Fruit fly (Drosophila melanogaster) whole organism, adult: ENCODE results near the gene ATP6AP2.

Experiments used
- CG11617 ChIP-seq: fragments of 200-800 bp; sonication (Bioruptor generic); optimal IDR thresholded peaks from 2 replicates; lab custom pipeline; 2017; ENCODE audit warnings: mild to moderate bottlenecking, missing biosample characterization, missing genetic modification reagents, missing genetic modification characterization
- CG33017 ChIP-seq: fragments of 200-800 bp; sonication (Bioruptor generic); optimal IDR thresholded peaks from 2 replicates; lab custom pipeline; 2018; ENCODE audit warnings: missing biosample characterization, mild to moderate bottlenecking, missing genetic modification characterization, moderate library complexity
- CG5204 ChIP-seq: fragments of 200-800 bp; sonication (Bioruptor generic); optimal IDR thresholded peaks from 2 replicates; lab custom pipeline; 2016; ENCODE audit warnings: missing biosample characterization, missing genetic modification characterization
- CG7045 ChIP-seq: fragments of 200-800 bp; sonication (Bioruptor generic); optimal IDR thresholded peaks from 2 replicates; lab custom pipeline; 2017; ENCODE audit warnings: missing biosample characterization, mild to moderate bottlenecking, missing genetic modification characterization
- Clk ChIP-seq: fragments of 200-800 bp; sonication (Bioruptor generic); optimal IDR thresholded peaks from 2 replicates; lab custom pipeline; 2017; ENCODE audit warnings: missing biosample characterization, missing genetic modification characterization
- Hr96 ChIP-seq: fragments of 200-800 bp; sonication (Bioruptor generic); optimal IDR thresholded peaks from 2 replicates; lab custom pipeline; 2016; ENCODE audit warnings: missing biosample characterization, missing genetic modification characterization
- Mnt ChIP-seq: fragments of 200-800 bp; sonication (Bioruptor generic); optimal IDR thresholded peaks from 2 replicates; lab custom pipeline; 2016; ENCODE audit warnings: missing biosample characterization, mild to moderate bottlenecking, missing genetic modification characterization
- bab1 ChIP-seq: fragments of 200-800 bp; sonication (Bioruptor generic); optimal IDR thresholded peaks from 3 replicates; lab custom pipeline; 2019; ENCODE audit warnings: missing biosample characterization, mild to moderate bottlenecking, missing genetic modification characterization, moderate library complexity
- cic ChIP-seq: fragments of 200-800 bp; sonication (Bioruptor generic); optimal IDR thresholded peaks from 2 replicates; lab custom pipeline; 2017; ENCODE audit warnings: missing biosample characterization, mild to moderate bottlenecking, missing genetic modification characterization, moderate library complexity
- kay ChIP-seq: fragments of 200-800 bp; sonication (Bioruptor generic); peaks from one replicate; lab custom pipeline; 2016; ENCODE audit warnings: missing biosample characterization, missing genetic modification characterization, borderline replicate concordance
- tj ChIP-seq: fragments of 200-800 bp; sonication (Bioruptor generic); optimal IDR thresholded peaks from 3 replicates; lab custom pipeline; 2017; ENCODE audit warnings: missing biosample characterization, mild to moderate bottlenecking, missing genetic modification characterization, moderate library complexity

DNA sequence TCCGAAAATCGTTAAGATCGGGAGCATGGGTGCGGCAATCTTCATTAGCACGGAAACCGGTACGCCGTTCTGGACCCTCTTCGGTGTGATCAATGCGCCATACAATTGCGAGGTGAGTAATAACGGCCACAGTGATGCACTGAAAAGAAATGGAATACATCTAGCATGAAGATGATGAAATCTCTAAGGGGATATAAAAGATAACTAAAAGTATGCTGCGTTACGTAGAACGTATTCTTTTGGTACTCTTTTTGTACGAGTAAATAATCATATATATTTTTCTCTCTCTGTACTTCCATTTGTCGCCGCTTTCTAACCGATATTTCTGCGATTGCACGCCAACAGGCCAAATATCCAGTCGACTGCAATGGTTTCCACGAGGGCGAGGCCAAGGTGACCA is 9.6 kb upstream of the ATP6AP2 start:
- TF ChIP-seq CG11617 (GFP tag; lab: Kevin White, UChicago) (no peak), kay (no peak), Hr96 (GFP tag; lab: Kevin White, UChicago) (no peak), CG7045 (GFP tag; lab: Kevin White, UChicago) (no peak), CG5204 (GFP tag; lab: Kevin White, UChicago) (no peak), Mnt (GFP tag; lab: Kevin White, UChicago) (no peak), bab1 (GFP tag; lab: Kevin White, UChicago) (no peak), tj (no peak), Clk (GFP tag; lab: Kevin White, UChicago) (no peak), cic (GFP tag; lab: Kevin White, UChicago) (no peak), CG33017 (tag; lab: Kevin White, UChicago) (no peak)
